Worm (Caenorhabditis elegans): ENCODE measurements around the gene erh-2.

The erh-2 gene

DNA sequence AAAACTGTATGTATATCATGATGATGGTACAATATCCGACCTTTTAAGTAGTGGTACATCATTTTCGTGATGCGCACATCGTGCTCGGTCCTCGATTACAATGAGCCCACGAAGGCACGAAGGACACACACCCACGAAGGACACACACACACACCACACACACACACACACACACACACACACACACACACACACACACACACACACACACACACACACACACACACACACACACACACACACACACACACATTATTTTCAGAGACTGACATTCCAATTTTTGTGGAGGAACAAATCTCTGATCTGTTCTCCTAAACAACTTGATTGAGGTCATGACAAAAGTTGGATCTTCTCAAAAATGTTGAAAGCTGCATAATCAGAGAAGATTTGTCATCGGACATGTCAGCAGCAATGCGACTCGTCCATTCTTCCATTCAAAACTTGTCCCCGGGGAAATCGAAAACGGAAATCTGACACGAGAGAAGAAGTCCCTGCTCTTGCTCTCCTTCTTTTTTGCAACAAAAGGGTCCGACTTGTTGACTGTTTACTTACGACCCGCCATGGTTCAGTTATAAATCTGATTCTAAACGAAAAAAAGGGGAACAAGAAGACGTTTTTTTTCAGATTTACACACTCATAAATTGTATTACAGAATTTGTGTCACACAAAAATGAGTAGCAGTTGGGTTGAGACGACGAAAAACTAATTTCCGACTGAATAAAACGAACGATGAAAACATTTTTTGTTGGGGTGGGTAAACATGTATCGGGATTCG, 33.3 kb downstream of the erh-2 start:
- TF ChIP-seq M03D4.4 (tag; optimal IDR thresholded peaks at IDR 0.05) (peak; percentile 52), bed-3 (GFP tag; optimal IDR thresholded peaks at IDR 0.05) (no peak), nhr-2 (tag; optimal IDR thresholded peaks at IDR 0.05) (no peak), ztf-11 (tag; optimal IDR thresholded peaks at IDR 0.05) (no peak), drap-1 (GFP tag; optimal IDR thresholded peaks at IDR 0.05) (peak; percentile 28), sem-2 (GFP tag; optimal IDR thresholded peaks at IDR 0.05) (peak; percentile 53), cnd-1 (tag; optimal IDR thresholded peaks at IDR 0.05) (peak; percentile 37)

DNA sequence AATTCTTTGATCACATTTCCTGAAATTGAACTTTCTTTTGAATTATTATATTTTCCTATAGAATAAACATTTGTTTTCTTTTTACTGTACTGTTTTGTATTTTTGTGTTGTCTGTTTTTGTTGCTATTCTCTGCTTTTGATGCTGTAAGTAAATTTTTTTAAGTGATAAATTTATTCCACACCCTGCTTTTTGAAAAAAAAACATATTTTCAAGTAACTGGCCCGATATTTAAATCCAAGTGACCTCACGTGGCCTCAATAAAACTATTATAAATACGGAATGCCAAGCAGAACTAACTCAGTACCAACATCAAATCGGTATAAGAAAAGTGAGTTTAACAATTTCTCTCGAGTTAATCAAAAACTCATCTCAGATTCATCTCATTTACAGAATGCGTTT, 35.1 kb downstream of the erh-2 start, which contains the start of gene clec-151:
TSS of gene clec-151 (plus strand) at position 301 of the 400 bp plus-strand sequence.
- TF ChIP-seq nhr-76 (tag; optimal IDR thresholded peaks at IDR 0.05) (no peak), ztf-11 (tag; optimal IDR thresholded peaks at IDR 0.05) (no peak), lsy-2 (tag; optimal IDR thresholded peaks at IDR 0.05) (no peak), sptf-1 (tag; optimal IDR thresholded peaks at IDR 0.05) (no peak), cnd-1 (tag; optimal IDR thresholded peaks at IDR 0.05) (no peak), nhr-2 (tag; optimal IDR thresholded peaks at IDR 0.05) (no peak), hlh-1 (tag; optimal IDR thresholded peaks at IDR 0.05) (no peak), snpc-4 (tag; optimal IDR thresholded peaks at IDR 0.05) (no peak), lin-13 (tag; optimal IDR thresholded peaks at IDR 0.05) (no peak), mep-1 (tag; optimal IDR thresholded peaks at IDR 0.05) (no peak), elt-3 (tag; optimal IDR thresholded peaks at IDR 0.05) (no peak)

DNA sequence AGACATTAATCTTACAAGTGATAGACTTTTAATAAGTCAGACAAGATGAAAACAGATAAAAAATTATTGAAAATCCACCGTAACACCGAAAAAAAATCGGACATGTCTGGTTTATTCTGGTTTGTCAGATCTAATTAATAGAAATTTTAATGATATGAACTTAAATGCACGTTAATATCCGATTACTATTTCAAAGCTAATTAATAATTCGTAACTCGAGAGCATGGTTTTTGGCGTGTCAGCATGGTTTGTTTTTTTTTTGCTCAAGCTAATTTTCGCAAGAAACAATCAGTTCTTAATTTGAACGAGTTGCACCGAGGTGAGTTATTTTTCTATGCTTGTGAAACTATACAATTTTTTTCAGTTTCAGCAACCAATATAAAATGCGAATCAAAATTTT, 41.9 kb downstream of the erh-2 start, which contains the start of gene clec-153:
TSS of gene clec-153 (plus strand) at position 301 of the 400 bp plus-strand sequence.
- TF ChIP-seq tbx-8 (GFP tag; optimal IDR thresholded peaks at IDR 0.05) (no peak), elt-1 (tag; optimal IDR thresholded peaks at IDR 0.05; ENCODE audit: borderline replicate concordance, insufficient read depth) (no peak), lin-32 (GFP tag; optimal IDR thresholded peaks at IDR 0.05) (no peak), ceh-83 (GFP tag; optimal IDR thresholded peaks at IDR 0.05) (no peak), ztf-11 (tag; optimal IDR thresholded peaks at IDR 0.05) (no peak), nhr-237 (tag; optimal IDR thresholded peaks at IDR 0.05) (no peak), ham-2 (GFP tag; optimal IDR thresholded peaks at IDR 0.05) (no peak), drap-1 (GFP tag; optimal IDR thresholded peaks at IDR 0.05) (no peak), ceh-39 (tag; optimal IDR thresholded peaks at IDR 0.05) (no peak)

- TF ChIP-seq zip-8 (tag; optimal IDR thresholded peaks at IDR 0.05) (no peak), bed-3 (GFP tag; optimal IDR thresholded peaks at IDR 0.05) (no peak), lin-32 (GFP tag; optimal IDR thresholded peaks at IDR 0.05) (no peak), nhr-28 (tag; optimal IDR thresholded peaks at IDR 0.05) (no peak), ceh-43 (GFP tag; optimal IDR thresholded peaks at IDR 0.05) (no peak), elt-1 (tag; optimal IDR thresholded peaks at IDR 0.05; ENCODE audit: borderline replicate concordance, insufficient read depth) (no peak), lin-13 (tag; optimal IDR thresholded peaks at IDR 0.05) (no peak), pha-4 (tag; optimal IDR thresholded peaks at IDR 0.05) (no peak), mep-1 (tag; optimal IDR thresholded peaks at IDR 0.05) (no peak), ceh-83 (GFP tag; optimal IDR thresholded peaks at IDR 0.05) (no peak), cnd-1 (tag; optimal IDR thresholded peaks at IDR 0.05) (no peak), flh-1 (GFP tag; optimal IDR thresholded peaks at IDR 0.05) (no peak), ces-1 (GFP tag; optimal IDR thresholded peaks at IDR 0.05) (no peak), hlh-1 (tag; optimal IDR thresholded peaks at IDR 0.05) (no peak), unc-39 (tag; optimal IDR thresholded peaks at IDR 0.05) (no peak), sptf-1 (tag; optimal IDR thresholded peaks at IDR 0.05) (no peak), nhr-2 (tag; optimal IDR thresholded peaks at IDR 0.05) (no peak)
Observed at ce11 chrIII:4643262-4643661, 50.2 kb downstream of the erh-2 start, which contains the start of gene pfas-1. Gene pfas-1 (minus strand): TSS chrIII:4643310.

Measured in whole organism, mixed stage, embryonic.